Worm (Caenorhabditis elegans): Measurements from ENCODE around the gene cts-1.
A peak's percentile ranks its signal among the peaks of the same experiment; 100 is the strongest.

cts-1 gene

DNA sequence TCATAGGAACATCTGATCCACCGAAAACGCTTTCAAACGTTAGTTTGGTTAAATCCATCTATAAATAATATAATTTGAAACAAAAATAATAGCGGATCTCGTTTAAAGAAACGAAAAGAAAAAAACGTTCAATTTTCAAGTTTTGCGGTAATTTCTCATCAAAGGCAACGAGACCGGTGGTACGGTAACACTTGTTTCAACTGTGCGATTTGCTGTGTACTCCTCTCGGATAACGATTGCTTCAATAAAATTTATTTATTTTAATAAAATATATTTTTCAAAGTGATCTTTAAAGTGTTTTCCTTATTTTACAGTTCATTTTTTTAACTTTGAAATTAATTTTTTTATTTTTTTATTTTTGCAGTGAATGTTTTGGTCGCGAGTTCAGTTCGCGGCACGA lies 2.2 kb upstream of the cts-1 start, which contains the start of the genes rde-4 and cox-14 (continued):
- TF ChIP-seq egl-27 (tag; optimal IDR thresholded peaks at IDR 0.05) = no peak
- peak; percentile 96 for TF ChIP-seq unc-130 (tag; optimal IDR thresholded peaks at IDR 0.05)
- TF ChIP-seq zip-4 (GFP tag; optimal IDR thresholded peaks at IDR 0.05) = no peak
- peak; percentile 87 for TF ChIP-seq snu-23 (GFP tag; optimal IDR thresholded peaks at IDR 0.05)
- TF ChIP-seq C16A3.4 (tag; optimal IDR thresholded peaks at IDR 0.05) = peak; percentile 81
- no peak for TF ChIP-seq sup-37 (GFP tag; optimal IDR thresholded peaks at IDR 0.05)
- no peak for TF ChIP-seq fkh-4 (tag; optimal IDR thresholded peaks at IDR 0.05; ENCODE audit: borderline replicate concordance)
- TF ChIP-seq nhr-11 (tag; optimal IDR thresholded peaks at IDR 0.05) = peak; percentile 35
- peak; percentile 89 for TF ChIP-seq nhr-85 (tag)
- peak; percentile 59 to 85 (median 68) for TF ChIP-seq ceh-82 (tag; optimal IDR thresholded peaks at IDR 0.05)
- TF ChIP-seq sptf-1 (tag; optimal IDR thresholded peaks at IDR 0.05) = no peak
- no peak for TF ChIP-seq C34B4.2 (tag; optimal IDR thresholded peaks at IDR 0.05)
- peak; percentile 27 for TF ChIP-seq aly-2 (tag; optimal IDR thresholded peaks at IDR 0.05)
- peak; percentile 38 for TF ChIP-seq nhr-237 (tag; optimal IDR thresholded peaks at IDR 0.05)
- TF ChIP-seq snpc-4 (tag; optimal IDR thresholded peaks at IDR 0.05) = peak; percentile 46
- no peak for TF ChIP-seq unc-62 (GFP tag; optimal IDR thresholded peaks at IDR 0.05)
- TF ChIP-seq lin-15B (tag; optimal IDR thresholded peaks at IDR 0.05) = peak; percentile 89
- TF ChIP-seq nhr-77 (tag; optimal IDR thresholded peaks at IDR 0.05) = no peak
- TF ChIP-seq mab-9 (GFP tag; IDR thresholded peaks at IDR 0.05) = no peak
- TF ChIP-seq zag-1 (tag; optimal IDR thresholded peaks at IDR 0.05) = no peak
- TF ChIP-seq alr-1 (tag; optimal IDR thresholded peaks at IDR 0.05; ENCODE audit: borderline replicate concordance) = no peak
- no peak for TF ChIP-seq nhr-76 (tag; optimal IDR thresholded peaks at IDR 0.05)
- TF ChIP-seq swsn-7 (tag; optimal IDR thresholded peaks at IDR 0.05) = peak; percentile 85
- peak; percentile 66 for TF ChIP-seq irx-1 (tag; optimal IDR thresholded peaks at IDR 0.05)
- TF ChIP-seq tlp-1 (tag; optimal IDR thresholded peaks at IDR 0.05) = no peak
- TF ChIP-seq isw-1 (GFP tag; IDR thresholded peaks at IDR 0.05) = no peak
- TF ChIP-seq ceh-88 (GFP tag; IDR thresholded peaks at IDR 0.05) = no peak
- TF ChIP-seq pax-3 (tag; optimal IDR thresholded peaks at IDR 0.05) = peak; percentile 16
- peak; percentile 84 to 93 (median 87) for TF ChIP-seq dpl-1 (GFP tag; optimal IDR thresholded peaks at IDR 0.05)
- no peak for TF ChIP-seq fkh-8 (tag; optimal IDR thresholded peaks at IDR 0.05)
- peak; percentile 88 for TF ChIP-seq nhr-47 (tag; optimal IDR thresholded peaks at IDR 0.05)
- TF ChIP-seq C04F5.9 (tag; optimal IDR thresholded peaks at IDR 0.05) = no peak
- no peak for TF ChIP-seq hpl-2 (GFP tag; optimal IDR thresholded peaks at IDR 0.05)
- peak in 2 of 6 experiments; percentile 59 to 81 for TF ChIP-seq elt-3 (tag; optimal IDR thresholded peaks at IDR 0.05)
- TF ChIP-seq skn-1 (tag; optimal IDR thresholded peaks at IDR 0.05) = peak; percentile 92
- TF ChIP-seq ceh-8 (GFP tag; optimal IDR thresholded peaks at IDR 0.05) = peak; percentile 81
- TF ChIP-seq efl-1 (optimal IDR thresholded peaks at IDR 0.05) = peak; percentile 82 to 90
- peak; percentile 90 to 98 for TF ChIP-seq efl-1 (GFP tag; optimal IDR thresholded peaks at IDR 0.05 in 1 of 2)
- peak in 1 of 2 experiments; percentile 76 for TF ChIP-seq mdl-1 (tag; optimal IDR thresholded peaks at IDR 0.05)
- TF ChIP-seq elt-2 (tag; optimal IDR thresholded peaks at IDR 0.05) = peak; percentile 31
- TF ChIP-seq lin-39 (tag; optimal IDR thresholded peaks at IDR 0.05) = peak; percentile 63
- TF ChIP-seq tbx-2 (tag; optimal IDR thresholded peaks at IDR 0.05) = peak; percentile 82
- TF ChIP-seq blmp-1 (tag; optimal IDR thresholded peaks at IDR 0.05) = peak; percentile 90
- TF ChIP-seq lsy-2 (tag; optimal IDR thresholded peaks at IDR 0.05) = peak; percentile 99
- TF ChIP-seq nhr-71 (tag; optimal IDR thresholded peaks at IDR 0.05) = peak; percentile 88
- TF ChIP-seq F16B12.6 (tag; optimal IDR thresholded peaks at IDR 0.05) = peak; percentile 53
- no peak for TF ChIP-seq pag-3 (tag; optimal IDR thresholded peaks at IDR 0.05; ENCODE audit: borderline replicate concordance, insufficient read depth)
- TF ChIP-seq ces-1 (GFP tag; optimal IDR thresholded peaks at IDR 0.05) = no peak
- TF ChIP-seq fos-1 (tag; optimal IDR thresholded peaks at IDR 0.05) = peak; percentile 39
- TF ChIP-seq dsc-1 (tag; optimal IDR thresholded peaks at IDR 0.05) = peak; percentile 78
- peak; percentile 94 for TF ChIP-seq mep-1 (tag; optimal IDR thresholded peaks at IDR 0.05)
- no peak for TF ChIP-seq unc-30 (tag; optimal IDR thresholded peaks at IDR 0.05)
- peak; percentile 77 for TF ChIP-seq nhr-90 (tag; optimal IDR thresholded peaks at IDR 0.05; ENCODE audit: poor library complexity)

Data from whole organism, L1 larva.